Worm (Caenorhabditis elegans) whole organism, dauer: Measurements from ENCODE around the gene Y15E3A.5.

ENCODE experiments used
- unc-62 ChIP-seq: sonication (generic microtip); optimal IDR thresholded peaks from 2 replicates; lab custom pipeline; 2017; ENCODE audit warnings: missing biosample characterization, missing genetic modification reagents, missing genetic modification characterization

The Y15E3A.5 gene

ce11 chrX:15392672-15393071 is 52.3 kb downstream of the Y15E3A.5 start:
- TF ChIP-seq unc-62 (GFP tag; lab: Kevin White, UChicago) = no peak
